Worm (Caenorhabditis elegans) whole organism, L1 larva: ENCODE measurements around the gene fbxa-139.

Experiments
- ama-1 ChIP-seq: fragments of 150-350 bp; optimal IDR thresholded peaks from 2 replicates; lab custom pipeline; 2014
- dsc-1 ChIP-seq: sonication (generic microtip); optimal IDR thresholded peaks from 2 replicates; lab custom pipeline; 2016; ENCODE audit warnings: mild to moderate bottlenecking, missing genetic modification characterization, missing compliant biosample characterization
- elt-2 ChIP-seq: sonication (generic microtip); optimal IDR thresholded peaks from 2 replicates; lab custom pipeline; 2016; ENCODE audit warnings: missing genetic modification characterization, mild to moderate bottlenecking, inconsistent platforms, missing compliant biosample characterization, missing genetic modification reagents
- fkh-10 ChIP-seq: sonication (generic microtip); optimal IDR thresholded peaks from 2 replicates; lab custom pipeline; 2017; ENCODE audit warnings: missing biosample characterization, missing genetic modification reagents, missing genetic modification characterization
- fos-1 ChIP-seq: fragments of 150-350 bp; optimal IDR thresholded peaks from 2 replicates; lab custom pipeline; 2014; ENCODE audit warnings: missing biosample characterization, missing genetic modification characterization
- mep-1 ChIP-seq: fragments of 150-350 bp; optimal IDR thresholded peaks from 2 replicates; lab custom pipeline; 2014; ENCODE audit warnings: missing biosample characterization, missing genetic modification characterization
- nhr-237 ChIP-seq: fragments of 150-350 bp; optimal IDR thresholded peaks from 2 replicates; lab custom pipeline; 2014; ENCODE audit warnings: missing biosample characterization, missing genetic modification characterization
- snpc-4 ChIP-seq: fragments of 150-350 bp; optimal IDR thresholded peaks from 2 replicates; lab custom pipeline; 2014; ENCODE audit warnings: missing biosample characterization, missing genetic modification characterization
- sptf-1 ChIP-seq: fragments of 150-350 bp; optimal IDR thresholded peaks from 2 replicates; lab custom pipeline; 2014; ENCODE audit warnings: missing biosample characterization, missing genetic modification characterization
- swsn-7 ChIP-seq: sonication (generic microtip); optimal IDR thresholded peaks from 2 replicates; lab custom pipeline; 2016; ENCODE audit warnings: missing genetic modification characterization, missing compliant biosample characterization
- unc-130 ChIP-seq: fragments of 150-350 bp; optimal IDR thresholded peaks from 2 replicates; lab custom pipeline; 2017; ENCODE audit warnings: missing biosample characterization, missing genetic modification characterization, inconsistent platforms
- unc-30 ChIP-seq: sonication (generic microtip); optimal IDR thresholded peaks from 2 replicates; lab custom pipeline; 2017; ENCODE audit warnings: missing biosample characterization, missing genetic modification characterization
- ztf-11 ChIP-seq, 2 experiments: sonication (generic microtip); optimal IDR thresholded peaks; 2 replicates each; lab custom pipeline; 2016 to 2017; ENCODE audit warnings: missing genetic modification characterization in 2 of 2, missing biosample characterization in 1 of 2, missing compliant biosample characterization in 1 of 2

DNA sequence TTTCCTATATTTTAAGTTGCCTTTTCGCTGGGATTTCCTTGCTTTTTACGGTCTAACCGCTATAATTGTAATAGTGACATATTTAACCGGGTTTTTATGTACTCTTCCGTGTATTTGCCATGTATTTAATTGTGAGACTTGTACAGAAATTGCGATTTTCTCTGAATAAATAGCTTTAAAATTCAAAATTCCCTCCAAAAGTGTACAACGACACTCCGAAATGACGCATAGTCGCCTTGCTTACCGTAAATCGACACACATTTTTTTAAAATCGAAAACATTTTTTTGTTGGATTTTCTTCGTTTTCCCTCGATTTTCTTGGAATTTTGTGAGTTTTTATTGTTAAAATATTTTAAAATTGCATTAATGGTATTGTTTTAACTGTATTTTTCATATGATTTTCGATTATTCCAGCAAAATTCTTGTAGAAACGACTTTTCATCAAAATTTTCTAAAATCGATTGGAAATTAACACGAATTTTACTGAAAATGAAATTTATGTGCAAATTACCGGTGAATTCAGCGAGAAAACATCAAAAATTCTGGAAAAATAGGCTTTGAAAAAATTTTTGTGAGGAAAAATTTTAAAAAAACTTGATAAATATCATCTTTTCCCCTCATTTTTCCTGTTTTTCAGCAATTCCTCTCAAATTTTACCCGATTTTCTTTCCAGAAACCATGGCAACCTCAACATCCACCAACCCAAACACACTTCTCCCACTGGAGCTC is 24.6 kb downstream of the fbxa-139 start, which contains the start of gene lsm-5:
- TF ChIP-seq fkh-10 (no peak), unc-130 (peak; percentile 50), mep-1 (tag; lab: Kevin White, UChicago) (peak; percentile 50), sptf-1 (no peak), ztf-11 (tag; optimal IDR thresholded peaks at IDR 0.05; lab: Kevin White, UChicago) (no peak), elt-2 (tag; lab: Kevin White, UChicago) (peak; percentile 2), swsn-7 (tag; lab: Kevin White, UChicago) (peak; percentile 32), fos-1 (peak; percentile 11), ama-1 (peak; percentile 95), unc-30 (no peak), nhr-237 (tag; lab: Kevin White, UChicago) (no peak), snpc-4 (peak; percentile 56), dsc-1 (tag; lab: Kevin White, UChicago) (no peak)
